Worm (Caenorhabditis elegans): ENCODE data around the gene F49H12.7.

The F49H12.7 gene

ce11 chrX:2089434-2089833 lies 24.6 kb downstream of the F49H12.7 start, which contains the start of gene lsy-2 (continued):
- TF ChIP-seq lsy-2 (tag; optimal IDR thresholded peaks at IDR 0.05) (no peak), zfp-3 (GFP tag; conservative IDR thresholded peaks at IDR 0.05) (no peak), ceh-82 (tag; optimal IDR thresholded peaks at IDR 0.05) (no peak), mes-2 (tag; optimal IDR thresholded peaks at IDR 0.05; ENCODE audit: poor library complexity, severe bottlenecking) (peak; percentile 75), lin-39 (tag; optimal IDR thresholded peaks at IDR 0.05) (no peak), saeg-2 (GFP tag; IDR thresholded peaks at IDR 0.05) (no peak), ama-1 (optimal IDR thresholded peaks at IDR 0.05) (no peak), ceh-28 (tag; optimal IDR thresholded peaks at IDR 0.05) (no peak), F49E8.2 (tag; optimal IDR thresholded peaks at IDR 0.05; ENCODE audit: borderline replicate concordance) (no peak), mxl-2 (GFP tag; conservative IDR thresholded peaks at IDR 0.05) (no peak), nhr-6 (tag; optimal IDR thresholded peaks at IDR 0.05) (no peak), mxl-3 (GFP tag; optimal IDR thresholded peaks at IDR 0.05) (peak; percentile 40), nhr-102 (tag; optimal IDR thresholded peaks at IDR 0.05) (no peak), nhr-25 (tag; optimal IDR thresholded peaks at IDR 0.05; ENCODE audit: borderline replicate concordance, insufficient read depth) (peak; percentile 86), lin-1 (GFP tag; IDR thresholded peaks at IDR 0.05) (no peak), daf-19 (GFP tag; conservative IDR thresholded peaks at IDR 0.05) (no peak), vab-7 (GFP tag; IDR thresholded peaks at IDR 0.05) (0 out of 2 replicates have a peak, but pooled peaks have one; percentile 15), snpc-1.2 (GFP tag; IDR thresholded peaks at IDR 0.05) (no peak), daf-16 (GFP tag; optimal IDR thresholded peaks at IDR 0.05) (no peak), daf-16 (tag; optimal IDR thresholded peaks at IDR 0.05) (peak; percentile 70), nhr-28 (tag; optimal IDR thresholded peaks at IDR 0.05) (peak; percentile 46), F26F4.8 (GFP tag; conservative IDR thresholded peaks at IDR 0.05) (no peak), spr-3 (GFP tag; optimal IDR thresholded peaks at IDR 0.05) (no peak), arid-1 (GFP tag; conservative IDR thresholded peaks at IDR 0.05) (no peak), dpl-1 (GFP tag; optimal IDR thresholded peaks at IDR 0.05) (peak; percentile 72), mep-1 (tag; optimal IDR thresholded peaks at IDR 0.05) (peak; percentile 57), F44E2.7 (GFP tag; IDR thresholded peaks at IDR 0.05) (no peak), zip-2 (tag; optimal IDR thresholded peaks at IDR 0.05) (no peak), egl-27 (tag; optimal IDR thresholded peaks at IDR 0.05) (no peak), php-3 (GFP tag; IDR thresholded peaks at IDR 0.05) (no peak), hmg-1.1 (GFP tag; IDR thresholded peaks at IDR 0.05) (peak; percentile 52), hlh-30 (tag; optimal IDR thresholded peaks at IDR 0.05; ENCODE audit: insufficient read depth) (peak; percentile 65), mdt-29 (GFP tag; IDR thresholded peaks at IDR 0.05) (no peak), daf-8 (GFP tag; IDR thresholded peaks at IDR 0.05) (no peak), ZK546.5 (tag; optimal IDR thresholded peaks at IDR 0.05) (no peak), duxl-1 (tag; optimal IDR thresholded peaks at IDR 0.05; ENCODE audit: poor library complexity) (peak; percentile 50), nhr-77 (tag; optimal IDR thresholded peaks at IDR 0.05) (no peak), dmd-9 (GFP tag; IDR thresholded peaks at IDR 0.05) (no peak), rbr-2 (tag; optimal IDR thresholded peaks at IDR 0.05) (peak; percentile 19), ctbp-1 (GFP tag; IDR thresholded peaks at IDR 0.05) (0 out of 2 replicates have a peak, but pooled peaks have one; percentile 15), fkh-10 (GFP tag; optimal IDR thresholded peaks at IDR 0.05) (no peak), gei-8 (GFP tag; optimal IDR thresholded peaks at IDR 0.05) (no peak), aha-1 (tag) (peak; percentile 64), ceh-20 (GFP tag; IDR thresholded peaks at IDR 0.05) (no peak), zag-1 (tag; optimal IDR thresholded peaks at IDR 0.05) (no peak)
